Fruit fly (Drosophila melanogaster) whole organism, embryonic: ENCODE results near the gene Ephrin.
A peak's percentile ranks its signal among the peaks of the same experiment; 100 is the strongest.

Source experiments
- Aef1 ChIP-seq: fragments of 200-800 bp; sonication (Bioruptor generic); IDR thresholded peaks from 3 replicates; pipeline ENCODE4 v1.3.6; 2022; ENCODE audit warnings: missing biosample characterization, missing genetic modification characterization
- Atf6 ChIP-seq: fragments of 200-800 bp; sonication (Bioruptor generic); IDR thresholded peaks from 2 replicates; pipeline ENCODE4 v1.3.6; 2022; ENCODE audit warnings: missing biosample characterization, missing genetic modification characterization
- BEAF-32 ChIP-seq: fragments of 200-800 bp; sonication (Bioruptor generic); optimal IDR thresholded peaks from 3 replicates; lab custom pipeline; 2017; ENCODE audit warnings: missing biosample characterization, missing genetic modification characterization, mild to moderate bottlenecking, moderate library complexity, missing genetic modification reagents
- CG1024 ChIP-seq: fragments of 200-800 bp; sonication (Bioruptor generic); IDR thresholded peaks from 2 replicates; pipeline ENCODE4 v1.3.6; 2022; ENCODE audit warnings: missing biosample characterization, missing genetic modification characterization
- CG10654 ChIP-seq: fragments of 200-800 bp; sonication (Bioruptor generic); optimal IDR thresholded peaks from 2 replicates; lab custom pipeline; 2016; ENCODE audit warnings: missing biosample characterization, missing genetic modification characterization
- CG14710 ChIP-seq: fragments of 200-800 bp; sonication (Bioruptor generic); optimal IDR thresholded peaks from 3 replicates; lab custom pipeline; 2019; ENCODE audit warnings: missing biosample characterization, mild to moderate bottlenecking, missing genetic modification characterization, moderate library complexity
- CG14965 ChIP-seq: fragments of 200-800 bp; sonication (Bioruptor generic); optimal IDR thresholded peaks from 2 replicates; lab custom pipeline; 2016; ENCODE audit warnings: missing biosample characterization, missing genetic modification characterization, borderline replicate concordance
- CG16815 ChIP-seq: fragments of 200-800 bp; sonication (Bioruptor generic); optimal IDR thresholded peaks from 3 replicates; lab custom pipeline; 2017; ENCODE audit warnings: missing biosample characterization, mild to moderate bottlenecking, missing genetic modification characterization
- CG16863 ChIP-seq: fragments of 200-800 bp; sonication (Bioruptor generic); optimal IDR thresholded peaks from 3 replicates; lab custom pipeline; 2016; ENCODE audit warnings: missing biosample characterization, missing genetic modification characterization
- CG17361 ChIP-seq: fragments of 200-800 bp; sonication (Bioruptor generic); IDR thresholded peaks from 3 replicates; pipeline ENCODE4 v1.3.6; 2022; ENCODE audit warnings: missing biosample characterization, missing genetic modification characterization
- CG18599 ChIP-seq: fragments of 200-800 bp; sonication (Bioruptor generic); optimal IDR thresholded peaks from 3 replicates; lab custom pipeline; 2017; ENCODE audit warnings: missing biosample characterization, missing genetic modification characterization, mild to moderate bottlenecking, moderate library complexity, missing genetic modification reagents
- CG2116 ChIP-seq: fragments of 200-800 bp; sonication (Bioruptor generic); optimal IDR thresholded peaks from 3 replicates; lab custom pipeline; 2018; ENCODE audit warnings: missing biosample characterization, mild to moderate bottlenecking, missing genetic modification characterization
- CG34376 ChIP-seq: fragments of 200-800 bp; sonication (Bioruptor generic); optimal IDR thresholded peaks from 2 replicates; lab custom pipeline; 2018; ENCODE audit warnings: missing biosample characterization, mild to moderate bottlenecking, missing genetic modification characterization
- CG3726 ChIP-seq: fragments of 200-800 bp; sonication (Bioruptor generic); IDR thresholded peaks from 3 replicates; pipeline ENCODE4, ENCODE4 v1.3.6; 2022; ENCODE audit warnings: missing biosample characterization, missing genetic modification characterization
- CG6689 ChIP-seq: fragments of 200-800 bp; sonication (Bioruptor generic); IDR thresholded peaks from 2 replicates; pipeline ENCODE4 v1.3.6; 2022; ENCODE audit warnings: missing biosample characterization, missing genetic modification characterization
- CG8089 ChIP-seq: fragments of 200-800 bp; sonication (Bioruptor generic); optimal IDR thresholded peaks from 3 replicates; lab custom pipeline; 2016; ENCODE audit warnings: missing biosample characterization, missing genetic modification characterization
- CG8281 ChIP-seq: fragments of 200-800 bp; sonication (Bioruptor generic); optimal IDR thresholded peaks from 2 replicates; lab custom pipeline; 2018; ENCODE audit warnings: missing biosample characterization, mild to moderate bottlenecking, missing genetic modification characterization, moderate library complexity
- Dfd ChIP-seq, 2 experiments: fragments of >200 bp; optimal IDR thresholded peaks; 2 replicates each; lab custom pipeline; 2017; ENCODE audit warnings: missing biosample characterization in 2 of 2, missing genetic modification characterization in 2 of 2
- Eip74EF ChIP-seq, 2 experiments: fragments of 200-800 bp in 1 of 2; fragments of >200 bp in 1 of 2; sonication (Bioruptor generic) in 1 of 2; optimal IDR thresholded peaks; 2 replicates each; lab custom pipeline; 2017 to 2019; ENCODE audit warnings: missing biosample characterization in 2 of 2, missing genetic modification characterization in 2 of 2, mild to moderate bottlenecking in 1 of 2, moderate library complexity in 1 of 2
- Gug ChIP-seq: fragments of 200-800 bp; sonication (Bioruptor generic); IDR thresholded peaks from 4 replicates; pipeline ENCODE4 v1.3.6; 2022; ENCODE audit warnings: missing biosample characterization, missing genetic modification characterization
- H2.0 ChIP-seq: fragments of 200-800 bp; sonication (Bioruptor generic); IDR thresholded peaks from 2 replicates; pipeline ENCODE4 v1.3.6; 2022; ENCODE audit warnings: missing biosample characterization, missing genetic modification characterization
- Hr78 ChIP-seq, 2 experiments: fragments of 200-800 bp in 1 of 2; fragments of >200 bp in 1 of 2; sonication (Bioruptor generic) in 1 of 2; optimal IDR thresholded peaks; 2 replicates each; lab custom pipeline; 2017 to 2019; ENCODE audit warnings: missing biosample characterization in 2 of 2, missing genetic modification characterization in 2 of 2, mild to moderate bottlenecking in 1 of 2, moderate library complexity in 1 of 2
- Myb ChIP-seq: fragments of 200-800 bp; sonication (Bioruptor generic); optimal IDR thresholded peaks from 2 replicates; lab custom pipeline; 2016; ENCODE audit warnings: missing biosample characterization, missing genetic modification characterization
- Stat92E ChIP-seq, 3 experiments: fragments of >200 bp in 2 of 3; fragments of 200-800 bp in 1 of 3; sonication (Bioruptor generic) in 1 of 3; optimal IDR thresholded peaks; 2 replicates each; lab custom pipeline; 2017 to 2019; ENCODE audit warnings: missing biosample characterization in 3 of 3, missing genetic modification characterization in 3 of 3, mild to moderate bottlenecking in 1 of 3, moderate library complexity in 1 of 3
- Taf1 ChIP-seq: fragments of 200-800 bp; sonication (Bioruptor generic); IDR thresholded peaks from 2 replicates; pipeline ENCODE4 v1.3.6; 2022; ENCODE audit warnings: missing biosample characterization, missing genetic modification characterization
- Usf ChIP-seq: fragments of 200-800 bp; sonication (Bioruptor generic); optimal IDR thresholded peaks from 2 replicates; lab custom pipeline; 2017; ENCODE audit warnings: missing genotype, missing biosample characterization, missing genetic modification characterization
- bcd ChIP-seq: fragments of 200-800 bp; sonication (Bioruptor generic); optimal IDR thresholded peaks from 2 replicates; lab custom pipeline; 2017; ENCODE audit warnings: missing biosample characterization, mild to moderate bottlenecking, missing genetic modification characterization
- ci ChIP-seq: fragments of 200-800 bp; sonication (Bioruptor generic); IDR thresholded peaks from 3 replicates; pipeline ENCODE4 v1.3.6; 2022; ENCODE audit warnings: missing biosample characterization, missing genetic modification characterization
- dmrt11E ChIP-seq: fragments of 200-800 bp; sonication (Bioruptor generic); optimal IDR thresholded peaks from 3 replicates; lab custom pipeline; 2018; ENCODE audit warnings: missing biosample characterization, mild to moderate bottlenecking, missing genetic modification characterization, moderate library complexity
- fd102C ChIP-seq: fragments of 200-800 bp; sonication (Bioruptor generic); optimal IDR thresholded peaks from 2 replicates; lab custom pipeline; 2018; ENCODE audit warnings: missing biosample characterization, mild to moderate bottlenecking, missing genetic modification characterization, moderate library complexity
- ind ChIP-seq: fragments of 200-800 bp; sonication (Bioruptor generic); optimal IDR thresholded peaks from 3 replicates; lab custom pipeline; 2016; ENCODE audit warnings: missing biosample characterization, missing genetic modification characterization
- insv ChIP-seq, 2 experiments: fragments of 200-800 bp; sonication (Bioruptor generic); optimal IDR thresholded peaks; 3 replicates each; lab custom pipeline; 2016 to 2018; ENCODE audit warnings: missing biosample characterization in 2 of 2, missing genetic modification characterization in 2 of 2
- row ChIP-seq: fragments of 200-800 bp; sonication (Bioruptor generic); IDR thresholded peaks from 3 replicates; pipeline ENCODE4 v1.3.6; 2022; ENCODE audit warnings: missing biosample characterization, missing genetic modification characterization
- scrt ChIP-seq: fragments of 200-800 bp; sonication (Bioruptor generic); optimal IDR thresholded peaks from 2 replicates; lab custom pipeline; 2018; ENCODE audit warnings: missing biosample characterization, mild to moderate bottlenecking, missing genetic modification characterization, moderate library complexity
- sd ChIP-seq: fragments of 200-800 bp; sonication (Bioruptor generic); optimal IDR thresholded peaks from 3 replicates; lab custom pipeline; 2018; ENCODE audit warnings: missing biosample characterization, mild to moderate bottlenecking, missing genetic modification characterization, moderate library complexity
- sens ChIP-seq: fragments of 200-800 bp; sonication (Bioruptor generic); peaks from one replicate; lab custom pipeline; 2016; ENCODE audit warnings: missing biosample characterization, missing genetic modification characterization
- zen ChIP-seq: fragments of 200-800 bp; sonication (Bioruptor generic); optimal IDR thresholded peaks from 3 replicates; lab custom pipeline; 2018; ENCODE audit warnings: missing biosample characterization, mild to moderate bottlenecking, missing genetic modification characterization, moderate library complexity

Ephrin gene

dm6 chr4:570404-571302 is 902 bp upstream of the Ephrin start (continued):
- TF ChIP-seq Stat92E (GFP tag; optimal IDR thresholded peaks at IDR 0.05; lab: Kevin White, UChicago): peak in 1 of 3 experiments; percentile 87
- TF ChIP-seq Myb (GFP tag; lab: Kevin White, UChicago): no peak
- TF ChIP-seq H2.0 (GFP tag; lab: Robert Waterston, UW): no peak
- TF ChIP-seq Aef1 (GFP tag; lab: Robert Waterston, UW): no peak
- TF ChIP-seq CG16863 (GFP tag; lab: Kevin White, UChicago): no peak
- TF ChIP-seq Usf (GFP tag; lab: Kevin White, UChicago): peak; percentile 6
- TF ChIP-seq insv (GFP tag; optimal IDR thresholded peaks at IDR 0.05; lab: Kevin White, UChicago): peak in 1 of 2 experiments; percentile 86
- peak; percentile 47 for TF ChIP-seq dmrt11E (tag; lab: Kevin White, UChicago)
- TF ChIP-seq BEAF-32: peak; percentile 63
- TF ChIP-seq sens (GFP tag; lab: Kevin White, UChicago): peak; percentile 69
- TF ChIP-seq ci: no peak
- TF ChIP-seq Gug (GFP tag; lab: Robert Waterston, UW): no peak
- no peak for TF ChIP-seq bcd
- no peak for TF ChIP-seq fd102C
- peak; percentile 63; the same call in 2 of the 3 replicates for TF ChIP-seq CG17361 (GFP tag; lab: Robert Waterston, UW)
- peak in 1 of 2 experiments; percentile 77 for TF ChIP-seq Eip74EF (GFP tag; optimal IDR thresholded peaks at IDR 0.05; lab: Kevin White, UChicago)
- TF ChIP-seq Hr78 (GFP tag; optimal IDR thresholded peaks at IDR 0.05; lab: Kevin White, UChicago): peak in 1 of 2 experiments; percentile 42
- TF ChIP-seq Taf1 (GFP tag; lab: Robert Waterston, UW): no peak
- TF ChIP-seq Dfd (GFP tag; optimal IDR thresholded peaks at IDR 0.05; lab: Kevin White, UChicago): peak in 1 of 2 experiments; percentile 89
- TF ChIP-seq row: peak; percentile 80; the same call in 2 of the 3 replicates
- peak; percentile 53 for TF ChIP-seq CG14710 (tag; lab: Kevin White, UChicago)
- peak; percentile 1 for TF ChIP-seq ind (GFP tag; lab: Kevin White, UChicago)
- peak; percentile 40 for TF ChIP-seq zen (tag; lab: Kevin White, UChicago)
- TF ChIP-seq CG1024: peak; percentile 98
- no peak for TF ChIP-seq CG10654 (GFP tag; lab: Kevin White, UChicago)
- TF ChIP-seq sd: no peak
- TF ChIP-seq scrt: no peak
- peak; percentile 22 for TF ChIP-seq CG2116 (GFP tag; lab: Kevin White, UChicago)
- TF ChIP-seq CG14965 (GFP tag; lab: Kevin White, UChicago): no peak
- TF ChIP-seq Atf6 (GFP tag; lab: Robert Waterston, UW): no peak

DNA sequence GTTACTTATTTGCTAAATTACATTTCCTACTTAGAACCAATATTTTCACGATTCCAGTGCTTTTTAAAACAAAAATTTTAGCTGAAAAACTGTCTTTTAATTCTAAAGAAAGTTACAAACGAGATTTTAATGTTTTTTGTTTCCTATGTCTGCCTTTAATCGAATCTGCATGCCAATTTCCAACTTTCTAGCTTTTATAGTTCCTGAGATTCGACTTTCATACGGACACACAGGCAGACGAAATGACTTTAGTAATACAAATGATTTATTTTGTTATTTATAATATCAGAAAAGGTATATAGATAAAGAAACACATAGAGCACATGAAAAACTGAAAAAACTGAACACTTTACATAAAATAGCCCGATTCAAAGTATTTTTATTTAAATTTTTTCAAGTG is 4.9 kb downstream of the Ephrin start:
- no peak for TF ChIP-seq CG18599
- TF ChIP-seq CG34376 (GFP tag; lab: Kevin White, UChicago): no peak
- no peak for TF ChIP-seq CG8281
- TF ChIP-seq CG3726 (GFP tag; lab: Robert Waterston, UW): no peak
- no peak for TF ChIP-seq CG16815
- TF ChIP-seq CG6689 (GFP tag; lab: Robert Waterston, UW): no peak
- TF ChIP-seq CG8089 (GFP tag; lab: Kevin White, UChicago): no peak
